Worm (Caenorhabditis elegans) whole organism, L1 larva: ENCODE data around the gene clec-88.

Experiments used
- C04F5.9 ChIP-seq: sonication (generic microtip); optimal IDR thresholded peaks from 2 replicates; lab custom pipeline; 2016; ENCODE audit warnings: missing genetic modification characterization, missing compliant biosample characterization
- C34B4.2 ChIP-seq: sonication (generic microtip); optimal IDR thresholded peaks from 2 replicates; lab custom pipeline; 2017; ENCODE audit warnings: mild to moderate bottlenecking, missing genetic modification characterization, missing compliant biosample characterization
- aha-1 ChIP-seq: fragments of 150-350 bp; optimal IDR thresholded peaks from 2 replicates; lab custom pipeline; 2014; ENCODE audit warnings: missing biosample characterization, missing genetic modification characterization
- alr-1 ChIP-seq: fragments of 200-800 bp; sonication (Bioruptor generic); optimal IDR thresholded peaks from 2 replicates; lab custom pipeline; 2018; ENCODE audit warnings: borderline replicate concordance, mild to moderate bottlenecking, missing genetic modification characterization, missing compliant biosample characterization
- aly-2 ChIP-seq: fragments of 150-350 bp; optimal IDR thresholded peaks from 2 replicates; lab custom pipeline; 2014; ENCODE audit warnings: missing biosample characterization, missing genetic modification characterization
- ama-1 ChIP-seq: fragments of 150-350 bp; optimal IDR thresholded peaks from 2 replicates; lab custom pipeline; 2014
- blmp-1 ChIP-seq: fragments of 150-350 bp; optimal IDR thresholded peaks from 2 replicates; lab custom pipeline; 2014; ENCODE audit warnings: missing biosample characterization, missing genetic modification characterization
- ceh-63 ChIP-seq: fragments of 200-800 bp; sonication (Bioruptor generic); optimal IDR thresholded peaks from 2 replicates; lab custom pipeline; 2018; ENCODE audit warnings: mild to moderate bottlenecking, missing genetic modification characterization, missing compliant biosample characterization
- ceh-8 ChIP-seq: fragments of 200-800 bp; sonication (Bioruptor generic); optimal IDR thresholded peaks from 2 replicates; lab custom pipeline; 2018; ENCODE audit warnings: mild to moderate bottlenecking, missing genetic modification characterization, moderate library complexity, missing compliant biosample characterization
- ces-1 ChIP-seq: fragments of 150-350 bp; optimal IDR thresholded peaks from 2 replicates; lab custom pipeline; 2014; ENCODE audit warnings: missing biosample characterization, missing genetic modification reagents, missing genetic modification characterization
- dpl-1 ChIP-seq, 3 experiments: fragments of 150-350 bp in 2 of 3; sonication (generic microtip) in 1 of 3; optimal IDR thresholded peaks; 2 replicates each; lab custom pipeline; 2014 to 2017; ENCODE audit warnings: missing biosample characterization in 3 of 3, missing genetic modification characterization in 3 of 3, missing genetic modification reagents in 3 of 3
- efl-1 ChIP-seq, 4 experiments: fragments of 150-350 bp; optimal IDR thresholded peaks in 3 of 4; peaks in 1 of 4; 1 replicate in 1 of 4; 2 replicates in 3 of 4; lab custom pipeline; 2014; ENCODE audit warnings: missing biosample characterization in 2 of 4, missing genetic modification characterization in 2 of 4, missing genetic modification reagents in 2 of 4
- efl-3 ChIP-seq: fragments of 200-800 bp; sonication (Bioruptor generic); optimal IDR thresholded peaks from 2 replicates; lab custom pipeline; 2018; ENCODE audit warnings: mild to moderate bottlenecking, missing genetic modification characterization, missing compliant biosample characterization
- elt-2 ChIP-seq: sonication (generic microtip); optimal IDR thresholded peaks from 2 replicates; lab custom pipeline; 2016; ENCODE audit warnings: missing genetic modification characterization, mild to moderate bottlenecking, inconsistent platforms, missing compliant biosample characterization, missing genetic modification reagents
- elt-3 ChIP-seq, 6 experiments: fragments of 150-350 bp in 1 of 6; sonication (generic microtip); optimal IDR thresholded peaks; 2 replicates each; lab custom pipeline; 2017 to 2018; ENCODE audit warnings: missing biosample characterization in 6 of 6, missing genetic modification characterization in 6 of 6, inconsistent platforms in 1 of 6
- ets-5 ChIP-seq: fragments of 200-800 bp; sonication (Bioruptor generic); IDR thresholded peaks from 2 replicates; pipeline ENCODE4 v1.3.6; 2022; ENCODE audit warnings: missing genetic modification characterization, missing compliant biosample characterization
- fkh-10 ChIP-seq: sonication (generic microtip); optimal IDR thresholded peaks from 2 replicates; lab custom pipeline; 2017; ENCODE audit warnings: missing biosample characterization, missing genetic modification reagents, missing genetic modification characterization
- fkh-4 ChIP-seq: sonication (generic microtip); optimal IDR thresholded peaks from 2 replicates; lab custom pipeline; 2016; ENCODE audit warnings: missing compliant biosample characterization, missing genetic modification characterization, borderline replicate concordance
- fkh-8 ChIP-seq: sonication (generic microtip); optimal IDR thresholded peaks from 2 replicates; lab custom pipeline; 2016; ENCODE audit warnings: mild to moderate bottlenecking, missing genetic modification characterization, missing compliant biosample characterization
- fos-1 ChIP-seq: fragments of 150-350 bp; optimal IDR thresholded peaks from 2 replicates; lab custom pipeline; 2014; ENCODE audit warnings: missing biosample characterization, missing genetic modification characterization
- hlh-17 ChIP-seq: fragments of 200-800 bp; sonication (Bioruptor generic); optimal IDR thresholded peaks from 2 replicates; lab custom pipeline; 2018; ENCODE audit warnings: missing genetic modification characterization, mild to moderate bottlenecking, missing compliant biosample characterization, moderate library complexity, borderline replicate concordance
- hpl-2 ChIP-seq: fragments of 150-350 bp; optimal IDR thresholded peaks from 2 replicates; lab custom pipeline; 2014; ENCODE audit warnings: missing biosample characterization, missing genetic modification reagents, missing genetic modification characterization
- isw-1 ChIP-seq: fragments of 200-800 bp; sonication (Bioruptor generic); IDR thresholded peaks from 2 replicates; pipeline ENCODE4 v1.3.6; 2022; ENCODE audit warnings: missing genetic modification characterization, missing compliant biosample characterization
- lin-15B ChIP-seq: fragments of 150-350 bp; sonication (generic microtip); optimal IDR thresholded peaks from 3 replicates; lab custom pipeline; 2014; ENCODE audit warnings: missing biosample characterization, missing genetic modification characterization
- lsy-2 ChIP-seq, 2 experiments: fragments of 150-350 bp; optimal IDR thresholded peaks; 2 replicates each; lab custom pipeline; 2014; ENCODE audit warnings: missing biosample characterization in 2 of 2, missing genetic modification characterization in 2 of 2
- mep-1 ChIP-seq: fragments of 150-350 bp; optimal IDR thresholded peaks from 2 replicates; lab custom pipeline; 2014; ENCODE audit warnings: missing biosample characterization, missing genetic modification characterization
- nhr-11 ChIP-seq: fragments of 150-350 bp; optimal IDR thresholded peaks from 2 replicates; lab custom pipeline; 2014; ENCODE audit warnings: missing biosample characterization, missing genetic modification characterization
- nhr-20 ChIP-seq: sonication (generic microtip); optimal IDR thresholded peaks from 2 replicates; lab custom pipeline; 2016; ENCODE audit warnings: mild to moderate bottlenecking, missing genetic modification characterization, missing compliant biosample characterization
- nhr-237 ChIP-seq: fragments of 150-350 bp; optimal IDR thresholded peaks from 2 replicates; lab custom pipeline; 2014; ENCODE audit warnings: missing biosample characterization, missing genetic modification characterization
- nhr-28 ChIP-seq: fragments of 150-350 bp; optimal IDR thresholded peaks from 2 replicates; lab custom pipeline; 2014; ENCODE audit warnings: missing biosample characterization, missing genetic modification characterization
- nhr-47 ChIP-seq: sonication (generic microtip); optimal IDR thresholded peaks from 2 replicates; lab custom pipeline; 2016; ENCODE audit warnings: mild to moderate bottlenecking, missing genetic modification characterization, moderate library complexity, missing compliant biosample characterization
- nhr-71 ChIP-seq: sonication (generic microtip); optimal IDR thresholded peaks from 2 replicates; lab custom pipeline; 2016; ENCODE audit warnings: mild to moderate bottlenecking, missing genetic modification characterization, moderate library complexity, missing compliant biosample characterization
- nhr-76 ChIP-seq: sonication (generic microtip); optimal IDR thresholded peaks from 2 replicates; lab custom pipeline; 2017; ENCODE audit warnings: missing biosample characterization, missing genetic modification characterization
- nhr-90 ChIP-seq: sonication (generic microtip); optimal IDR thresholded peaks from 2 replicates; lab custom pipeline; 2016; ENCODE audit warnings: mild to moderate bottlenecking, missing genetic modification characterization, missing compliant biosample characterization; ENCODE audit not compliant: poor library complexity
- pqm-1 ChIP-seq: sonication (generic microtip); optimal IDR thresholded peaks from 3 replicates; lab custom pipeline; 2017; ENCODE audit warnings: missing biosample characterization, missing genetic modification characterization
- rnt-1 ChIP-seq: sonication (generic microtip); optimal IDR thresholded peaks from 2 replicates; lab custom pipeline; 2016; ENCODE audit warnings: mild to moderate bottlenecking, missing genetic modification characterization, moderate library complexity, missing compliant biosample characterization
- skn-1 ChIP-seq: fragments of 150-350 bp; optimal IDR thresholded peaks from 2 replicates; lab custom pipeline; 2014; ENCODE audit warnings: missing biosample characterization, missing genetic modification characterization
- sox-4 ChIP-seq: sonication (generic microtip); optimal IDR thresholded peaks from 2 replicates; lab custom pipeline; 2016; ENCODE audit warnings: missing genetic modification characterization, missing compliant biosample characterization
- swsn-7 ChIP-seq: sonication (generic microtip); optimal IDR thresholded peaks from 2 replicates; lab custom pipeline; 2016; ENCODE audit warnings: missing genetic modification characterization, missing compliant biosample characterization
- tlp-1 ChIP-seq: fragments of 150-350 bp; optimal IDR thresholded peaks from 2 replicates; lab custom pipeline; 2014; ENCODE audit warnings: missing biosample characterization, missing genetic modification characterization
- unc-130 ChIP-seq: fragments of 150-350 bp; optimal IDR thresholded peaks from 2 replicates; lab custom pipeline; 2017; ENCODE audit warnings: missing biosample characterization, missing genetic modification characterization, inconsistent platforms
- unc-86 ChIP-seq: sonication (generic microtip); optimal IDR thresholded peaks from 2 replicates; lab custom pipeline; 2016; ENCODE audit warnings: missing genetic modification characterization, missing compliant biosample characterization
- vab-15 ChIP-seq: sonication (generic microtip); optimal IDR thresholded peaks from 2 replicates; lab custom pipeline; 2017; ENCODE audit warnings: missing genotype, mild to moderate bottlenecking, missing genetic modification characterization, missing compliant biosample characterization
- zip-4 ChIP-seq: fragments of 200-800 bp; sonication (Bioruptor generic); optimal IDR thresholded peaks from 2 replicates; lab custom pipeline; 2018; ENCODE audit warnings: mild to moderate bottlenecking, missing genetic modification characterization, moderate library complexity, missing compliant biosample characterization
- ztf-11 ChIP-seq, 2 experiments: sonication (generic microtip); optimal IDR thresholded peaks; 2 replicates each; lab custom pipeline; 2016 to 2017; ENCODE audit warnings: missing genetic modification characterization in 2 of 2, missing biosample characterization in 1 of 2, missing compliant biosample characterization in 1 of 2
- ztf-4 ChIP-seq: fragments of 150-350 bp; optimal IDR thresholded peaks from 2 replicates; lab custom pipeline; 2014; ENCODE audit warnings: missing biosample characterization, missing genetic modification characterization

Gene clec-88

ce11 chrII:6347341-6348118 is 18.0 kb upstream of the clec-88 start, which contains the start of gene lgg-1 (continued):
- TF ChIP-seq fkh-4 (tag; lab: Kevin White, UChicago) (no peak), dpl-1 (GFP tag; optimal IDR thresholded peaks at IDR 0.05; lab: Kevin White, UChicago) (peak in 2 of 3 experiments; percentile 15 to 20), nhr-20 (tag; lab: Kevin White, UChicago) (peak; percentile 70), nhr-71 (peak; percentile 78), ama-1 (lab: Kevin White, UChicago) (peak; percentile 92), zip-4 (GFP tag; lab: Kevin White, UChicago) (peak; percentile 81), mep-1 (tag; lab: Kevin White, UChicago) (peak; percentile 77), ets-5 (no peak), lsy-2 (tag; optimal IDR thresholded peaks at IDR 0.05; lab: Kevin White, UChicago) (peak; percentile 39 to 61), ceh-8 (GFP tag; lab: Kevin White, UChicago) (no peak), skn-1 (tag; lab: Kevin White, UChicago) (peak; percentile 88), C04F5.9 (tag; lab: Kevin White, UChicago) (no peak), unc-86 (tag; lab: Kevin White, UChicago) (peak; percentile 56), hlh-17 (GFP tag; lab: Kevin White, UChicago) (no peak), nhr-237 (tag; lab: Kevin White, UChicago) (no peak), nhr-28 (tag; lab: Kevin White, UChicago) (no peak), elt-3 (tag; optimal IDR thresholded peaks at IDR 0.05; lab: Kevin White, UChicago) (peak in 1 of 6 experiments; percentile 23)

DNA sequence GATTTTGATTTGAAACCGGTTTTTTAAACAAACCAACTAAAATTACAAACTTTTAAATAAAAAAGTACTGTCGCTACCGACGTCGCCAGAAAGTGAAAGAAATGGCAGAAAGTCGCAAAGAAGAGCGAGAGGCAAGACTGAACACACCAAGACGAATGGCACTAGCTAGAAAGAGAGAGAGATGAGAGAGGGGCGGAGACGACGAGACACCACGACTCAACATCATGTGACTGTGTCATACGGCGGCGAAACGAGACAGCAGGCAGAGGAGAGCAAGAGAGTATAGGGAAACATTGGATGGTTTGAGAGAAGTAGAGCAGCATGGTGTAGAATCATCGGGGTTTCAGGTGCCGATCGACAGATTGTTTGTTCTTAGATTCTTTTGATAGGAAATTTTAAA is 17.2 kb upstream of the clec-88 start:
- peak; percentile 68 for TF ChIP-seq nhr-11 (tag; lab: Kevin White, UChicago)
- TF ChIP-seq aly-2 (tag; lab: Kevin White, UChicago) = no peak
- peak; percentile 2 for TF ChIP-seq C04F5.9 (tag; lab: Kevin White, UChicago)
- peak; percentile 67 for TF ChIP-seq isw-1
- TF ChIP-seq hpl-2 (GFP tag; lab: Kevin White, UChicago) = peak; percentile 81
- TF ChIP-seq nhr-71 = peak; percentile 97
- TF ChIP-seq alr-1 = no peak
- TF ChIP-seq vab-15 (tag; lab: Kevin White, UChicago) = no peak
- peak in 1 of 2 experiments; percentile 79 for TF ChIP-seq ztf-11 (tag; optimal IDR thresholded peaks at IDR 0.05; lab: Kevin White, UChicago)
- TF ChIP-seq tlp-1 = no peak
- TF ChIP-seq fkh-8 (tag; lab: Kevin White, UChicago) = peak; percentile 88
- peak; percentile 96 for TF ChIP-seq ztf-4
- TF ChIP-seq blmp-1 = peak; percentile 92
- peak; percentile 29 for TF ChIP-seq aha-1 (tag; lab: Kevin White, UChicago)
- no peak for TF ChIP-seq hlh-17 (GFP tag; lab: Kevin White, UChicago)
- peak; percentile 35 for TF ChIP-seq fkh-10 (GFP tag; lab: Kevin White, UChicago)
- no peak for TF ChIP-seq ceh-63 (GFP tag; lab: Kevin White, UChicago)
- no peak for TF ChIP-seq ets-5
- TF ChIP-seq pqm-1 = no peak
- TF ChIP-seq fos-1 = peak; percentile 85
- TF ChIP-seq fkh-4 (tag; lab: Kevin White, UChicago) = no peak
- TF ChIP-seq sox-4 = peak; percentile 69
- TF ChIP-seq nhr-90 (tag; lab: Kevin White, UChicago) = peak; percentile 93
- TF ChIP-seq elt-2 = peak; percentile 79
- no peak for TF ChIP-seq C34B4.2 (tag; lab: Kevin White, UChicago)
- TF ChIP-seq swsn-7 (tag; lab: Kevin White, UChicago) = peak; percentile 94
- peak; percentile 73 for TF ChIP-seq ceh-8 (GFP tag; lab: Kevin White, UChicago)
- TF ChIP-seq nhr-76 (tag; lab: Kevin White, UChicago) = no peak
- peak; percentile 66 for TF ChIP-seq zip-4 (GFP tag; lab: Kevin White, UChicago)
- no peak for TF ChIP-seq ces-1
- TF ChIP-seq nhr-47 (tag; lab: Kevin White, UChicago) = peak; percentile 94
- no peak for TF ChIP-seq efl-3 (GFP tag; lab: Kevin White, UChicago)
- peak; percentile 82 to 85 for TF ChIP-seq efl-1 (optimal IDR thresholded peaks at IDR 0.05; lab: Kevin White, UChicago)
- TF ChIP-seq efl-1 (GFP tag; optimal IDR thresholded peaks at IDR 0.05 in 1 of 2; lab: Kevin White, UChicago) = peak; percentile 69 to 98
- TF ChIP-seq rnt-1 (tag; lab: Kevin White, UChicago) = peak; percentile 90
- TF ChIP-seq lin-15B (tag; lab: Kevin White, UChicago) = peak; percentile 20
- TF ChIP-seq lsy-2 (tag; optimal IDR thresholded peaks at IDR 0.05; lab: Kevin White, UChicago) = peak; percentile 88 to 91
- TF ChIP-seq nhr-28 (tag; lab: Kevin White, UChicago) = no peak
- peak; percentile 66 for TF ChIP-seq unc-130 (tag; lab: Kevin White, UChicago)
- TF ChIP-seq elt-3 (tag; optimal IDR thresholded peaks at IDR 0.05; lab: Kevin White, UChicago) = peak in 5 of 6 experiments; percentile 19 to 93 (median 59)
